Fruit fly (Drosophila melanogaster) whole organism: ENCODE results near the gene CG4281.

Experiments used
- CG8478 ChIP-seq: fragments of >200 bp; optimal IDR thresholded peaks from 2 replicates; lab custom pipeline; 2018; ENCODE audit warnings: inconsistent platforms
- pan ChIP-seq: fragments of >200 bp; optimal IDR thresholded peaks from 2 replicates; lab custom pipeline; 2017

dm6 chrX:2071878-2072817 is 7.2 kb upstream of the CG4281 start, which contains the start of gene Rtca:
- TF ChIP-seq CG8478 (lab: Kevin White, UChicago) = no peak
- TF ChIP-seq pan (lab: Kevin White, UChicago) = no peak
